Fruit fly (Drosophila melanogaster) whole organism, wandering third instar larva: ENCODE data around the gene CG44475.

Source experiments
- Abd-B ChIP-seq: fragments of >200 bp; optimal IDR thresholded peaks from 2 replicates; lab custom pipeline; 2017; ENCODE audit warnings: missing biosample characterization, missing genetic modification characterization
- CG9705 ChIP-seq: fragments of 200-800 bp; sonication (Bioruptor generic); optimal IDR thresholded peaks from 2 replicates; lab custom pipeline; 2018; ENCODE audit warnings: missing biosample characterization, mild to moderate bottlenecking, missing genetic modification characterization
- Dfd ChIP-seq: fragments of >200 bp; optimal IDR thresholded peaks from 2 replicates; lab custom pipeline; 2017; ENCODE audit warnings: missing biosample characterization, missing genetic modification characterization
- GATAd ChIP-seq: sonication (Bioruptor generic); optimal IDR thresholded peaks from 2 replicates; lab custom pipeline; 2016; ENCODE audit warnings: missing biosample characterization, missing genetic modification characterization
- N ChIP-seq: fragments of >200 bp; optimal IDR thresholded peaks from 2 replicates; lab custom pipeline; 2018; ENCODE audit warnings: missing biosample characterization, missing external identifiers, missing genetic modification characterization
- OdsH ChIP-seq: fragments of 200-800 bp; sonication (Bioruptor generic); optimal IDR thresholded peaks from 2 replicates; lab custom pipeline; 2016; ENCODE audit warnings: missing biosample characterization, mild to moderate bottlenecking, missing genetic modification characterization
- Sp1 ChIP-seq: fragments of 200-800 bp; sonication (Bioruptor generic); optimal IDR thresholded peaks from 3 replicates; lab custom pipeline; 2019; ENCODE audit warnings: missing biosample characterization, mild to moderate bottlenecking, missing genetic modification characterization, moderate library complexity
- foxo ChIP-seq, 2 experiments: fragments of 200-800 bp; sonication (Bioruptor generic); optimal IDR thresholded peaks; 2 replicates in 1 of 2; 3 replicates in 1 of 2; lab custom pipeline; 2016 to 2017; ENCODE audit warnings: missing biosample characterization in 2 of 2, missing genetic modification characterization in 2 of 2
- fru ChIP-seq: fragments of 200-800 bp; sonication (Bioruptor generic); optimal IDR thresholded peaks from 3 replicates; lab custom pipeline; 2016; ENCODE audit warnings: missing biosample characterization, mild to moderate bottlenecking, missing genetic modification characterization
- usp ChIP-seq: fragments of >200 bp; optimal IDR thresholded peaks from 2 replicates; lab custom pipeline; 2017; ENCODE audit warnings: missing biosample characterization, missing genetic modification characterization

dm6 chr2L:15900424-15900823 lies 17.4 kb upstream of the CG44475 start, which contains the start of gene CG31823:
- TF ChIP-seq Dfd (no peak), OdsH (GFP tag; lab: Kevin White, UChicago) (no peak), fru (GFP tag; lab: Kevin White, UChicago) (no peak), Sp1 (GFP tag; lab: Kevin White, UChicago) (no peak), usp (no peak), foxo (GFP tag; optimal IDR thresholded peaks at IDR 0.05; lab: Kevin White, UChicago) (no peak), N (GFP tag; lab: Kevin White, UChicago) (no peak), CG9705 (no peak), GATAd (no peak), Abd-B (GFP tag; lab: Kevin White, UChicago) (no peak)
